Fruit fly (Drosophila melanogaster) whole organism, adult: ENCODE results near the gene CG46459.

Experiments used
- CG11617 ChIP-seq: fragments of 200-800 bp; sonication (Bioruptor generic); optimal IDR thresholded peaks from 2 replicates; lab custom pipeline; 2017; ENCODE audit warnings: mild to moderate bottlenecking, missing biosample characterization, missing genetic modification reagents, missing genetic modification characterization
- CG12768 ChIP-seq: fragments of 200-800 bp; sonication (Bioruptor generic); optimal IDR thresholded peaks from 2 replicates; lab custom pipeline; 2017; ENCODE audit warnings: missing biosample characterization, missing genetic modification characterization, mild to moderate bottlenecking, moderate library complexity, missing genetic modification reagents
- CG14711 ChIP-seq: fragments of 200-800 bp; sonication (Bioruptor generic); optimal IDR thresholded peaks from 2 replicates; lab custom pipeline; 2018; ENCODE audit warnings: missing biosample characterization, mild to moderate bottlenecking, missing genetic modification characterization, moderate library complexity
- CG1620 ChIP-seq: fragments of 200-800 bp; sonication (Bioruptor generic); optimal IDR thresholded peaks from 2 replicates; lab custom pipeline; 2016; ENCODE audit warnings: missing biosample characterization, missing genetic modification characterization
- CG33017 ChIP-seq: fragments of 200-800 bp; sonication (Bioruptor generic); optimal IDR thresholded peaks from 2 replicates; lab custom pipeline; 2018; ENCODE audit warnings: missing biosample characterization, mild to moderate bottlenecking, missing genetic modification characterization, moderate library complexity
- CG5204 ChIP-seq: fragments of 200-800 bp; sonication (Bioruptor generic); optimal IDR thresholded peaks from 2 replicates; lab custom pipeline; 2016; ENCODE audit warnings: missing biosample characterization, missing genetic modification characterization
- CG7045 ChIP-seq: fragments of 200-800 bp; sonication (Bioruptor generic); optimal IDR thresholded peaks from 2 replicates; lab custom pipeline; 2017; ENCODE audit warnings: missing biosample characterization, mild to moderate bottlenecking, missing genetic modification characterization
- CG7101 ChIP-seq: fragments of 200-800 bp; sonication (Bioruptor generic); optimal IDR thresholded peaks from 2 replicates; lab custom pipeline; 2018; ENCODE audit warnings: missing biosample characterization, mild to moderate bottlenecking, missing genetic modification characterization, moderate library complexity
- Clk ChIP-seq: fragments of 200-800 bp; sonication (Bioruptor generic); optimal IDR thresholded peaks from 2 replicates; lab custom pipeline; 2017; ENCODE audit warnings: missing biosample characterization, missing genetic modification characterization
- Crg-1 ChIP-seq: fragments of 200-800 bp; sonication (Bioruptor generic); optimal IDR thresholded peaks from 2 replicates; lab custom pipeline; 2016; ENCODE audit warnings: missing biosample characterization, missing genetic modification characterization
- Hr96 ChIP-seq: fragments of 200-800 bp; sonication (Bioruptor generic); optimal IDR thresholded peaks from 2 replicates; lab custom pipeline; 2016; ENCODE audit warnings: missing biosample characterization, missing genetic modification characterization
- Mnt ChIP-seq: fragments of 200-800 bp; sonication (Bioruptor generic); optimal IDR thresholded peaks from 2 replicates; lab custom pipeline; 2016; ENCODE audit warnings: missing biosample characterization, mild to moderate bottlenecking, missing genetic modification characterization
- bab1 ChIP-seq: fragments of 200-800 bp; sonication (Bioruptor generic); optimal IDR thresholded peaks from 3 replicates; lab custom pipeline; 2019; ENCODE audit warnings: missing biosample characterization, mild to moderate bottlenecking, missing genetic modification characterization, moderate library complexity
- cic ChIP-seq: fragments of 200-800 bp; sonication (Bioruptor generic); optimal IDR thresholded peaks from 2 replicates; lab custom pipeline; 2017; ENCODE audit warnings: missing biosample characterization, mild to moderate bottlenecking, missing genetic modification characterization, moderate library complexity
- cnc ChIP-seq, 2 experiments: fragments of >200 bp; optimal IDR thresholded peaks; 2 replicates each; lab custom pipeline; 2017
- kay ChIP-seq: fragments of 200-800 bp; sonication (Bioruptor generic); peaks from one replicate; lab custom pipeline; 2016; ENCODE audit warnings: missing biosample characterization, missing genetic modification characterization, borderline replicate concordance
- ovo ChIP-seq: fragments of 200-800 bp; sonication (Bioruptor generic); optimal IDR thresholded peaks from 2 replicates; lab custom pipeline; 2016; ENCODE audit warnings: missing biosample characterization, missing genetic modification characterization
- pad ChIP-seq: fragments of 200-800 bp; sonication (Bioruptor generic); optimal IDR thresholded peaks from 3 replicates; lab custom pipeline; 2017; ENCODE audit warnings: missing biosample characterization, missing genetic modification characterization, mild to moderate bottlenecking, moderate library complexity, missing genetic modification reagents
- tj ChIP-seq: fragments of 200-800 bp; sonication (Bioruptor generic); optimal IDR thresholded peaks from 3 replicates; lab custom pipeline; 2017; ENCODE audit warnings: missing biosample characterization, mild to moderate bottlenecking, missing genetic modification characterization, moderate library complexity
- toe ChIP-seq: fragments of 200-800 bp; sonication (Bioruptor generic); optimal IDR thresholded peaks from 2 replicates; lab custom pipeline; 2016; ENCODE audit warnings: missing biosample characterization, missing genetic modification characterization

CG46459 gene

dm6 chr3R:10700638-10701037 lies 4.2 kb downstream of the CG46459 start:
- no peak for TF ChIP-seq tj
- no peak for TF ChIP-seq ovo (GFP tag; lab: Kevin White, UChicago)
- TF ChIP-seq cnc (optimal IDR thresholded peaks at IDR 0.05; lab: Kevin White, UChicago), result no peak
- TF ChIP-seq toe (GFP tag; lab: Kevin White, UChicago), result no peak
- no peak for TF ChIP-seq Clk (GFP tag; lab: Kevin White, UChicago)
- TF ChIP-seq bab1 (GFP tag; lab: Kevin White, UChicago), result no peak
- TF ChIP-seq CG14711 (tag; lab: Kevin White, UChicago), result no peak
- no peak for TF ChIP-seq CG33017 (tag; lab: Kevin White, UChicago)
- no peak for TF ChIP-seq Mnt (GFP tag; lab: Kevin White, UChicago)
- TF ChIP-seq cic (GFP tag; lab: Kevin White, UChicago), result no peak
- no peak for TF ChIP-seq CG7045 (GFP tag; lab: Kevin White, UChicago)
- TF ChIP-seq CG12768 (GFP tag; lab: Kevin White, UChicago), result no peak
- no peak for TF ChIP-seq CG1620 (GFP tag; lab: Kevin White, UChicago)
- no peak for TF ChIP-seq CG7101 (tag; lab: Kevin White, UChicago)
- no peak for TF ChIP-seq CG5204 (GFP tag; lab: Kevin White, UChicago)
- no peak for TF ChIP-seq Crg-1

- TF ChIP-seq CG1620 (GFP tag; lab: Kevin White, UChicago) (no peak), cnc (optimal IDR thresholded peaks at IDR 0.05; lab: Kevin White, UChicago) (no peak), toe (GFP tag; lab: Kevin White, UChicago) (no peak), tj (no peak), CG12768 (GFP tag; lab: Kevin White, UChicago) (no peak), Mnt (GFP tag; lab: Kevin White, UChicago) (no peak), CG33017 (tag; lab: Kevin White, UChicago) (no peak), Clk (GFP tag; lab: Kevin White, UChicago) (no peak), CG7045 (GFP tag; lab: Kevin White, UChicago) (no peak), Crg-1 (no peak), CG7101 (tag; lab: Kevin White, UChicago) (no peak), ovo (GFP tag; lab: Kevin White, UChicago) (no peak), CG11617 (no peak), pad (GFP tag; lab: Kevin White, UChicago) (no peak), Hr96 (GFP tag; lab: Kevin White, UChicago) (no peak), CG5204 (GFP tag; lab: Kevin White, UChicago) (no peak), bab1 (GFP tag; lab: Kevin White, UChicago) (no peak), kay (GFP tag; lab: Kevin White, UChicago) (no peak)
Observed at dm6 chr3R:10704975-10705374, 8.5 kb downstream of the CG46459 start, which contains the start of gene CG31391. Gene CG31391 (minus strand): TSS chr3R:10705075.

DNA sequence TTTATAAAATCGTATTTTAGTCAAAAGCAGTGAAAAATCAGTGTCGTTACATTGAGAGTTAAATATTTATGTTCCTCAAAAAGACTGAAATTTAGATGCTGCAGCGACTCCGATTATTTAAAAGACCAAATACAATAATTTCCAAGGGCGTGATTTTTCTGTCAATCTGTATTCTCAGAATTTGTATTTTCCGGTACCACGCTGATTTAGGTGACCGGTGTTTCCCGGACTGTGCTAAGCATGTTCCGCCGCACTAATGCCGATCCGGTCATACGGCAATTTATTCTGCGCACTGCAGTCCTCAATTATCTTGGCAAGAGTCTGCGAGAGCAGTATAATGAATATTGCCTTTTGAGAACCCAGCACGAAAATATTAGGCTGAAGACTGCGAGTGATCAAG lies 10.3 kb downstream of the CG46459 start, which contains the start of the genes CG31467 and CG14684:
CG31467 (minus strand) TSS at position 101 of the 400 bp plus-strand sequence.
CG14684 (plus strand) TSS at position 212 of the 400 bp plus-strand sequence.
- TF ChIP-seq Hr96 (GFP tag; lab: Kevin White, UChicago), result no peak
- no peak for TF ChIP-seq Mnt (GFP tag; lab: Kevin White, UChicago)
- TF ChIP-seq cic (GFP tag; lab: Kevin White, UChicago), result no peak
- TF ChIP-seq CG5204 (GFP tag; lab: Kevin White, UChicago), result no peak
- no peak for TF ChIP-seq CG33017 (tag; lab: Kevin White, UChicago)
- no peak for TF ChIP-seq CG14711 (tag; lab: Kevin White, UChicago)
- no peak for TF ChIP-seq CG7045 (GFP tag; lab: Kevin White, UChicago)
- no peak for TF ChIP-seq bab1 (GFP tag; lab: Kevin White, UChicago)
- no peak for TF ChIP-seq pad (GFP tag; lab: Kevin White, UChicago)
- no peak for TF ChIP-seq toe (GFP tag; lab: Kevin White, UChicago)
- no peak for TF ChIP-seq cnc (optimal IDR thresholded peaks at IDR 0.05; lab: Kevin White, UChicago)
- no peak for TF ChIP-seq tj

DNA sequence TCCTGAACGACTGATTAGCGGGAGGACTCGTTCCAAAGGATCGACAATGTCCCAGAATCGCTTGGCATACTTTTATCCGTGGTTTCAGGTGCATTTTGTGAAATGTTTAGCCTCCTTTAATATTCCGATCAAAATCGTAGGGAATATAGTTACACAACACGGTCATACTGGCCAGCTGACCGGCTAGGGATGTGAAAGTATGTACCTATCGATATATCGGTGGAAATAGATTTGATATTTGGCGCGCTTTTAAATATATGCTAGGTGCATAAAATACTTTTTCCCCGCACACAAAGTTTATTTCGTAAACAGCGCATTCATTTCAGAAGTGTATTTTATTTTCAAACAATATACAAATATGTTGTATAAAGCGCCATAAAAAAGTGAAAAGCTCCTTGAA lies 11.7 kb downstream of the CG46459 start, which contains the start of gene CG31278:
CG31278 (minus strand) TSS at position 172 of the 400 bp plus-strand sequence.
- TF ChIP-seq pad (GFP tag; lab: Kevin White, UChicago) (no peak), bab1 (GFP tag; lab: Kevin White, UChicago) (peak; percentile 26), Mnt (GFP tag; lab: Kevin White, UChicago) (no peak), CG7101 (tag; lab: Kevin White, UChicago) (no peak)

DNA sequence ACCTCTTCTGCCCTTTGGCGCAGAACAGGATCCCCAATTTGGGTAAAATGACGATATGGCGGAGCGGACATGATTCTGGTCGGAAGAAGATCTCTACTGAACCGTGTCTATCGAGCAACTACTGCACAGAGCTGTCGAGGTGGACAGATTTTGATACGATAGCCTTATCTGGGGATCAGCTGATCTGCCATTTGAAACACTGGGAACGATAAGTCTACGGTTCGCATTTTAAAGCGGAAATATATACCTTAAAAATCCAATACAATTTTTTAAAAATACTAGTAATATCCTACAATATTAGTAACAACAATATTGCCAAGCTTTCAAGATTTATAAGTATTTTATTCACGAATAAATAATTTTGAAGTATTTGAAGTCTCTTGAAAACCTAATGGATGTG lies 12.8 kb downstream of the CG46459 start, which contains the start of gene CG31373:
CG31373 (minus strand) TSS at position 101 of the 400 bp plus-strand sequence.
- TF ChIP-seq kay (GFP tag; lab: Kevin White, UChicago), result no peak
- no peak for TF ChIP-seq Clk (GFP tag; lab: Kevin White, UChicago)
- no peak for TF ChIP-seq pad (GFP tag; lab: Kevin White, UChicago)
- no peak for TF ChIP-seq CG1620 (GFP tag; lab: Kevin White, UChicago)
- TF ChIP-seq Mnt (GFP tag; lab: Kevin White, UChicago), result no peak
- no peak for TF ChIP-seq toe (GFP tag; lab: Kevin White, UChicago)
- TF ChIP-seq Crg-1, result no peak

DNA sequence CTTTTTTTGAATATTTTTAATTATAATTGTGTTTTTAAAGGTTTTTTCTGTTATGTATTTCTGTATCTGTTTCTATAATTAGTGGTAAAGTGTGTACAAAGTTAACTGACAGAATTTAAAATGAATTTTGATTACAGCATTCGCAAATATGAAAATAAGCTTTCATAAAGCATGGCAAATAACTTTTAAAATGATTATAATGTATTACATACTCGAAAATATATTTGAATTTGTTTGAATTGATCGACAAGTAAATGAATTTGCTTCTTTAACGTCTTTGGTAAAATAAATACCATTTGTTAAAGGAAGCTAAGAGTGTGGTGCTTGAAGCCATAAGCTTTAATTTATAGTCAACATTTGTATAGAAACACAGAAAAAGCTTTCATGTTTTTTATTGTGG lies 14.7 kb downstream of the CG46459 start, which contains the start of gene CG14689:
CG14689 (minus strand) TSS at position 101 of the 400 bp plus-strand sequence.
- TF ChIP-seq tj, result no peak
